Comparison of ENCODE assay signal across 1 fruit fly cellular context in genomic region chr3R:15536918-15537716, dm6.
TF ChIP-seq lines count a peak whose summit lies in the region.

AOX1 (minus strand) TSS chr3R:15537292.

TF ChIP-seq in whole organism, embryonic, 481 proteins besides CTCF, POLR2A, EP300 and RAD21 (continued from another document):
- TF ChIP-seq inv (GFP tag; IDR thresholded peaks at IDR 0.05; lab: Robert Waterston, UW; ENCODE audit: partially characterized antibody) (peak; percentile 24; the same call in 1 of the 2 replicates), CG2875 (GFP tag; optimal IDR thresholded peaks at IDR 0.05; lab: Kevin White, UChicago) (no peak), CG12769 (tag; optimal IDR thresholded peaks at IDR 0.05; lab: Kevin White, UChicago) (no peak), Ravus (GFP tag; IDR thresholded peaks at IDR 0.05; lab: Robert Waterston, UW) (no peak), CG34376 (GFP tag; optimal IDR thresholded peaks at IDR 0.05; lab: Kevin White, UChicago) (peak; percentile 27)
